Fruit fly (Drosophila melanogaster): Measurements from ENCODE around the gene CG10973.

CG10973 gene

dm6 chr3L:12717621-12718020, 37.0 kb downstream of the CG10973 start (continued):
- TF ChIP-seq CG12769 (tag; optimal IDR thresholded peaks at IDR 0.05) (no peak), CG18262 (tag; optimal IDR thresholded peaks at IDR 0.05) (peak; percentile 58), cato (GFP tag; optimal IDR thresholded peaks at IDR 0.05; ENCODE audit: borderline replicate concordance) (no peak), Bgb (GFP tag; IDR thresholded peaks at IDR 0.05; ENCODE audit: partially characterized antibody) (no peak), Opbp (GFP tag; IDR thresholded peaks at IDR 0.05; ENCODE audit: partially characterized antibody) (no peak), her (GFP tag; optimal IDR thresholded peaks at IDR 0.05) (no peak), Optix (GFP tag; IDR thresholded peaks at IDR 0.05) (no peak), CG31441 (GFP tag; IDR thresholded peaks at IDR 0.05) (peak; percentile 53), Spps (tag; optimal IDR thresholded peaks at IDR 0.05) (no peak), seq (GFP tag; IDR thresholded peaks at IDR 0.05) (no peak), nmo (GFP tag; optimal IDR thresholded peaks at IDR 0.05) (peak; percentile 33), CG15269 (tag; optimal IDR thresholded peaks at IDR 0.05) (no peak), sd (tag; optimal IDR thresholded peaks at IDR 0.05) (no peak), gem (tag; optimal IDR thresholded peaks at IDR 0.05) (peak; percentile 40), Fer2 (tag; optimal IDR thresholded peaks at IDR 0.05) (no peak), ems (GFP tag; optimal IDR thresholded peaks at IDR 0.05) (no peak), CG8924 (tag; optimal IDR thresholded peaks at IDR 0.05) (peak; percentile 38), Sox100B (GFP tag; optimal IDR thresholded peaks at IDR 0.05) (peak; percentile 60), CG6765 (GFP tag; optimal IDR thresholded peaks at IDR 0.05) (no peak), CG16815 (GFP tag; optimal IDR thresholded peaks at IDR 0.05) (no peak), kah (GFP tag; optimal IDR thresholded peaks at IDR 0.05) (no peak), Hmx (GFP tag; optimal IDR thresholded peaks at IDR 0.05) (no peak), CG4424 (GFP tag; optimal IDR thresholded peaks at IDR 0.05) (no peak), ara (GFP tag; IDR thresholded peaks at IDR 0.05) (no peak), Oli (tag; optimal IDR thresholded peaks at IDR 0.05) (peak; percentile 18), CG9932 (GFP tag; IDR thresholded peaks at IDR 0.05) (no peak), CG17361 (GFP tag; IDR thresholded peaks at IDR 0.05) (peak; percentile 59; the same call in 2 of the 3 replicates), otp (GFP tag; IDR thresholded peaks at IDR 0.05) (no peak), Ada2b (GFP tag; IDR thresholded peaks at IDR 0.05) (no peak), CG18476 (GFP tag; optimal IDR thresholded peaks at IDR 0.05) (no peak), Poxn (GFP tag; IDR thresholded peaks at IDR 0.05) (no peak), btn (GFP tag; optimal IDR thresholded peaks at IDR 0.05) (no peak), MESR4 (GFP tag; optimal IDR thresholded peaks at IDR 0.05) (no peak), wek (GFP tag; optimal IDR thresholded peaks at IDR 0.05) (no peak), Adf1 (GFP tag; IDR thresholded peaks at IDR 0.05) (no peak), CG34376 (GFP tag; optimal IDR thresholded peaks at IDR 0.05) (no peak), onecut (GFP tag; IDR thresholded peaks at IDR 0.05) (no peak), CG4404 (GFP tag; IDR thresholded peaks at IDR 0.05) (no peak), aop (GFP tag; IDR thresholded peaks at IDR 0.05) (no peak), CG4820 (GFP tag; optimal IDR thresholded peaks at IDR 0.05) (peak; percentile 9), Ptx1 (GFP tag; IDR thresholded peaks at IDR 0.05) (no peak), CG9727 (GFP tag; optimal IDR thresholded peaks at IDR 0.05) (peak; percentile 44), ATbp (GFP tag; optimal IDR thresholded peaks at IDR 0.05) (peak; percentile 11), Bteb2 (GFP tag; optimal IDR thresholded peaks at IDR 0.05) (no peak), Chrac-16 (GFP tag; optimal IDR thresholded peaks at IDR 0.05) (no peak), gsb-n (tag; optimal IDR thresholded peaks at IDR 0.05) (peak; percentile 2), dm (GFP tag; optimal IDR thresholded peaks at IDR 0.05) (no peak), slp2 (GFP tag; optimal IDR thresholded peaks at IDR 0.05) (no peak), CG15601 (tag; optimal IDR thresholded peaks at IDR 0.05) (peak; percentile 2), gsb (GFP tag; IDR thresholded peaks at IDR 0.05) (no peak), Med (GFP tag) (no peak), CG10209 (GFP tag; optimal IDR thresholded peaks at IDR 0.05) (no peak)

Measured in whole organism, embryonic.